Worm (Caenorhabditis elegans) whole organism, L1 larva: ENCODE results near the gene F14H12.6.

Experiments
- C04F5.9 ChIP-seq: sonication (generic microtip); optimal IDR thresholded peaks from 2 replicates; lab custom pipeline; 2016; ENCODE audit warnings: missing genetic modification characterization, missing compliant biosample characterization
- blmp-1 ChIP-seq: fragments of 150-350 bp; optimal IDR thresholded peaks from 2 replicates; lab custom pipeline; 2014; ENCODE audit warnings: missing biosample characterization, missing genetic modification characterization
- ceh-8 ChIP-seq: fragments of 200-800 bp; sonication (Bioruptor generic); optimal IDR thresholded peaks from 2 replicates; lab custom pipeline; 2018; ENCODE audit warnings: mild to moderate bottlenecking, missing genetic modification characterization, moderate library complexity, missing compliant biosample characterization
- egl-27 ChIP-seq, 2 experiments: fragments of 150-350 bp in 1 of 2; sonication (generic microtip); optimal IDR thresholded peaks; 3 replicates each; lab custom pipeline; 2017 to 2018; ENCODE audit warnings: missing biosample characterization in 2 of 2, missing genetic modification characterization in 2 of 2, missing genetic modification reagents in 2 of 2
- nhr-11 ChIP-seq: fragments of 150-350 bp; optimal IDR thresholded peaks from 2 replicates; lab custom pipeline; 2014; ENCODE audit warnings: missing biosample characterization, missing genetic modification characterization
- nhr-237 ChIP-seq: fragments of 150-350 bp; optimal IDR thresholded peaks from 2 replicates; lab custom pipeline; 2014; ENCODE audit warnings: missing biosample characterization, missing genetic modification characterization
- pqm-1 ChIP-seq: sonication (generic microtip); optimal IDR thresholded peaks from 3 replicates; lab custom pipeline; 2017; ENCODE audit warnings: missing biosample characterization, missing genetic modification characterization
- unc-130 ChIP-seq: fragments of 150-350 bp; optimal IDR thresholded peaks from 2 replicates; lab custom pipeline; 2017; ENCODE audit warnings: missing biosample characterization, missing genetic modification characterization, inconsistent platforms

ce11 chrX:4395073-4395850 is 37.9 kb upstream of the F14H12.6 start:
- TF ChIP-seq unc-130, result peak; percentile 7
- no peak for TF ChIP-seq C04F5.9
- TF ChIP-seq pqm-1 (tag; lab: Kevin White, UChicago), result no peak
- TF ChIP-seq blmp-1, result peak; percentile 26
- peak; percentile 40 for TF ChIP-seq nhr-237
- TF ChIP-seq nhr-11 (tag; lab: Kevin White, UChicago), result no peak
- no peak for TF ChIP-seq ceh-8 (GFP tag; lab: Kevin White, UChicago)
- no peak for TF ChIP-seq egl-27 (tag; optimal IDR thresholded peaks at IDR 0.05; lab: Kevin White, UChicago)
